Worm (Caenorhabditis elegans): ENCODE measurements around the gene dpy-30.

Gene dpy-30

ce11 chrV:12167031-12167430 lies 24.3 kb upstream of the dpy-30 start:
- TF ChIP-seq ztf-23 (GFP tag; IDR thresholded peaks at IDR 0.05) (no peak), tab-1 (GFP tag; IDR thresholded peaks at IDR 0.05) (no peak), ref-1 (GFP tag; conservative IDR thresholded peaks at IDR 0.05) (no peak), ztf-29 (GFP tag; IDR thresholded peaks at IDR 0.05) (no peak), cog-1 (tag; optimal IDR thresholded peaks at IDR 0.05) (no peak), klf-2 (GFP tag; conservative IDR thresholded peaks at IDR 0.05) (no peak), flt-1 (GFP tag; IDR thresholded peaks at IDR 0.05) (no peak), T22C8.4 (GFP tag; IDR thresholded peaks at IDR 0.05) (no peak), med-1 (GFP tag; optimal IDR thresholded peaks at IDR 0.05; ENCODE audit: insufficient read depth) (no peak)

ce11 chrV:12167653-12168052 lies 23.7 kb upstream of the dpy-30 start, which contains the start of gene col-37:
Gene col-37, minus strand, starts transcription at chrV:12167753.
- TF ChIP-seq ztf-29 (GFP tag; IDR thresholded peaks at IDR 0.05) (no peak), flt-1 (GFP tag; IDR thresholded peaks at IDR 0.05) (no peak), T22C8.4 (GFP tag; IDR thresholded peaks at IDR 0.05) (no peak), ref-1 (GFP tag; conservative IDR thresholded peaks at IDR 0.05) (no peak), ztf-23 (GFP tag; IDR thresholded peaks at IDR 0.05) (no peak), tab-1 (GFP tag; IDR thresholded peaks at IDR 0.05) (no peak), med-1 (GFP tag; optimal IDR thresholded peaks at IDR 0.05; ENCODE audit: insufficient read depth) (no peak), cog-1 (tag; optimal IDR thresholded peaks at IDR 0.05) (no peak), klf-2 (GFP tag; conservative IDR thresholded peaks at IDR 0.05) (no peak)

ce11 chrV:12170114-12170513 lies 21.2 kb upstream of the dpy-30 start, which contains the start of gene ZK863.1:
Gene ZK863.1, minus strand, starts transcription at chrV:12170214.
- no peak for TF ChIP-seq ref-1 (GFP tag; conservative IDR thresholded peaks at IDR 0.05)
- TF ChIP-seq cog-1 (tag; optimal IDR thresholded peaks at IDR 0.05) = no peak
- TF ChIP-seq ztf-29 (GFP tag; IDR thresholded peaks at IDR 0.05) = no peak
- no peak for TF ChIP-seq flt-1 (GFP tag; IDR thresholded peaks at IDR 0.05)

ce11 chrV:12179338-12179737 lies 12.0 kb upstream of the dpy-30 start, which contains the start of gene clec-224:
Gene clec-224, minus strand, starts transcription at chrV:12179438.
- TF ChIP-seq klf-2 (GFP tag; conservative IDR thresholded peaks at IDR 0.05) (no peak), med-1 (GFP tag; optimal IDR thresholded peaks at IDR 0.05; ENCODE audit: insufficient read depth) (no peak), ref-1 (GFP tag; conservative IDR thresholded peaks at IDR 0.05) (no peak), ztf-29 (GFP tag; IDR thresholded peaks at IDR 0.05) (no peak), flt-1 (GFP tag; IDR thresholded peaks at IDR 0.05) (no peak), cog-1 (tag; optimal IDR thresholded peaks at IDR 0.05) (no peak), T22C8.4 (GFP tag; IDR thresholded peaks at IDR 0.05) (no peak)

- TF ChIP-seq cog-1 (tag; optimal IDR thresholded peaks at IDR 0.05) = no peak
- no peak for TF ChIP-seq T22C8.4 (GFP tag; IDR thresholded peaks at IDR 0.05)
- no peak for TF ChIP-seq tab-1 (GFP tag; IDR thresholded peaks at IDR 0.05)
- no peak for TF ChIP-seq med-1 (GFP tag; optimal IDR thresholded peaks at IDR 0.05; ENCODE audit: insufficient read depth)
- no peak for TF ChIP-seq ztf-29 (GFP tag; IDR thresholded peaks at IDR 0.05)
- no peak for TF ChIP-seq klf-2 (GFP tag; conservative IDR thresholded peaks at IDR 0.05)
- TF ChIP-seq ztf-23 (GFP tag; IDR thresholded peaks at IDR 0.05) = no peak
- TF ChIP-seq ref-1 (GFP tag; conservative IDR thresholded peaks at IDR 0.05) = no peak
- no peak for TF ChIP-seq flt-1 (GFP tag; IDR thresholded peaks at IDR 0.05)
These were observed 10.0 kb upstream of the dpy-30 start, which contains the start of gene elpc-3 for ce11 chrV:12181310-12181709. Gene elpc-3, minus strand, starts transcription at chrV:12181410.

ce11 chrV:12183854-12184253 lies 7.5 kb upstream of the dpy-30 start, which contains the start of gene usip-1:
Gene usip-1, minus strand, starts transcription at chrV:12184194.
- TF ChIP-seq cog-1 (tag; optimal IDR thresholded peaks at IDR 0.05) (no peak), flt-1 (GFP tag; IDR thresholded peaks at IDR 0.05) (no peak), med-1 (GFP tag; optimal IDR thresholded peaks at IDR 0.05; ENCODE audit: insufficient read depth) (no peak), klf-2 (GFP tag; conservative IDR thresholded peaks at IDR 0.05) (no peak), ref-1 (GFP tag; conservative IDR thresholded peaks at IDR 0.05) (no peak), ztf-23 (GFP tag; IDR thresholded peaks at IDR 0.05) (no peak), ztf-29 (GFP tag; IDR thresholded peaks at IDR 0.05) (no peak), tab-1 (GFP tag; IDR thresholded peaks at IDR 0.05) (no peak), T22C8.4 (GFP tag; IDR thresholded peaks at IDR 0.05) (no peak)

ce11 chrV:12184308-12184999 lies 6.9 kb upstream of the dpy-30 start, which contains the start of gene srd-4:
Gene srd-4, plus strand, starts transcription at chrV:12184949.
- TF ChIP-seq tab-1 (GFP tag; IDR thresholded peaks at IDR 0.05) = no peak
- TF ChIP-seq ref-1 (GFP tag; conservative IDR thresholded peaks at IDR 0.05) = no peak
- TF ChIP-seq ztf-29 (GFP tag; IDR thresholded peaks at IDR 0.05) = no peak
- TF ChIP-seq T22C8.4 (GFP tag; IDR thresholded peaks at IDR 0.05) = no peak
- TF ChIP-seq cog-1 (tag; optimal IDR thresholded peaks at IDR 0.05) = no peak
- no peak for TF ChIP-seq flt-1 (GFP tag; IDR thresholded peaks at IDR 0.05)
- no peak for TF ChIP-seq ztf-23 (GFP tag; IDR thresholded peaks at IDR 0.05)
- no peak for TF ChIP-seq med-1 (GFP tag; optimal IDR thresholded peaks at IDR 0.05; ENCODE audit: insufficient read depth)
- TF ChIP-seq klf-2 (GFP tag; conservative IDR thresholded peaks at IDR 0.05) = no peak

- TF ChIP-seq tab-1 (GFP tag; IDR thresholded peaks at IDR 0.05) (no peak), cog-1 (tag; optimal IDR thresholded peaks at IDR 0.05) (no peak), ztf-29 (GFP tag; IDR thresholded peaks at IDR 0.05) (no peak), flt-1 (GFP tag; IDR thresholded peaks at IDR 0.05) (no peak), klf-2 (GFP tag; conservative IDR thresholded peaks at IDR 0.05) (no peak), med-1 (GFP tag; optimal IDR thresholded peaks at IDR 0.05; ENCODE audit: insufficient read depth) (no peak), T22C8.4 (GFP tag; IDR thresholded peaks at IDR 0.05) (no peak), ztf-23 (GFP tag; IDR thresholded peaks at IDR 0.05) (no peak), ref-1 (GFP tag; conservative IDR thresholded peaks at IDR 0.05) (no peak)
These were observed 4.0 kb upstream of the dpy-30 start, which contains the start of gene ZK863.8 for ce11 chrV:12187344-12187743. Gene ZK863.8, minus strand, starts transcription at chrV:12187516.

ce11 chrV:12188830-12189229 lies 2.5 kb upstream of the dpy-30 start:
- no peak for TF ChIP-seq ztf-29 (GFP tag; IDR thresholded peaks at IDR 0.05)
- no peak for TF ChIP-seq flt-1 (GFP tag; IDR thresholded peaks at IDR 0.05)
- TF ChIP-seq ref-1 (GFP tag; conservative IDR thresholded peaks at IDR 0.05) = no peak
- no peak for TF ChIP-seq cog-1 (tag; optimal IDR thresholded peaks at IDR 0.05)
- TF ChIP-seq klf-2 (GFP tag; conservative IDR thresholded peaks at IDR 0.05) = no peak
- no peak for TF ChIP-seq med-1 (GFP tag; optimal IDR thresholded peaks at IDR 0.05; ENCODE audit: insufficient read depth)
- no peak for TF ChIP-seq ztf-23 (GFP tag; IDR thresholded peaks at IDR 0.05)
- TF ChIP-seq tab-1 (GFP tag; IDR thresholded peaks at IDR 0.05) = no peak
- TF ChIP-seq T22C8.4 (GFP tag; IDR thresholded peaks at IDR 0.05) = no peak

All from whole organism, midembryonic.